Fruit fly (Drosophila melanogaster) whole organism, embryonic: Measurements from ENCODE around the gene Mtpalpha.
A peak's percentile ranks its signal among the peaks of the same experiment; 100 is the strongest.

Source experiments
- CG10321 ChIP-seq: fragments of 200-800 bp; sonication (Bioruptor generic); IDR thresholded peaks from 2 replicates; pipeline ENCODE4 v1.3.6; 2022; ENCODE audit warnings: missing biosample characterization, missing genetic modification characterization
- CG11456 ChIP-seq: fragments of 200-800 bp; sonication (Bioruptor generic); IDR thresholded peaks from 3 replicates; pipeline ENCODE4 v1.3.6; 2022; ENCODE audit warnings: missing biosample characterization, missing genetic modification characterization
- CG12071 ChIP-seq: fragments of 200-800 bp; sonication (Bioruptor generic); optimal IDR thresholded peaks from 3 replicates; lab custom pipeline; 2018; ENCODE audit warnings: missing biosample characterization, mild to moderate bottlenecking, missing genetic modification characterization
- CG12391 ChIP-seq: fragments of 200-800 bp; sonication (Bioruptor generic); optimal IDR thresholded peaks from 3 replicates; lab custom pipeline; 2018; ENCODE audit warnings: missing biosample characterization, mild to moderate bottlenecking, missing genetic modification characterization, moderate library complexity
- CG15011 ChIP-seq: fragments of 200-800 bp; sonication (Bioruptor generic); optimal IDR thresholded peaks from 3 replicates; lab custom pipeline; 2018; ENCODE audit warnings: missing biosample characterization, mild to moderate bottlenecking, missing genetic modification characterization
- CG1603 ChIP-seq: fragments of 200-800 bp; sonication (Bioruptor generic); optimal IDR thresholded peaks from 2 replicates; lab custom pipeline; 2019; ENCODE audit warnings: missing biosample characterization, mild to moderate bottlenecking, missing genetic modification characterization, moderate library complexity
- CG18619 ChIP-seq: fragments of 200-800 bp; sonication (Bioruptor generic); optimal IDR thresholded peaks from 3 replicates; lab custom pipeline; 2017; ENCODE audit warnings: missing biosample characterization, mild to moderate bottlenecking, missing genetic modification characterization
- CG3407 ChIP-seq: fragments of 200-800 bp; sonication (Bioruptor generic); optimal IDR thresholded peaks from 2 replicates; lab custom pipeline; 2018; ENCODE audit warnings: missing biosample characterization, mild to moderate bottlenecking, missing genetic modification characterization
- CG42726 ChIP-seq: fragments of 200-800 bp; sonication (Bioruptor generic); IDR thresholded peaks from 2 replicates; pipeline ENCODE4 v1.3.6; 2022; ENCODE audit warnings: missing biosample characterization, missing genetic modification characterization; ENCODE audit not compliant: partially characterized antibody
- CG4854 ChIP-seq: fragments of 200-800 bp; sonication (Bioruptor generic); optimal IDR thresholded peaks from 2 replicates; lab custom pipeline; 2016; ENCODE audit warnings: missing biosample characterization, missing genetic modification characterization, inconsistent platforms
- CG6813 ChIP-seq: fragments of 200-800 bp; sonication (Bioruptor generic); optimal IDR thresholded peaks from 2 replicates; lab custom pipeline; 2017; ENCODE audit warnings: missing biosample characterization, missing genetic modification characterization, mild to moderate bottlenecking, moderate library complexity, missing genetic modification reagents
- CG7839 ChIP-seq: fragments of 200-800 bp; sonication (Bioruptor generic); optimal IDR thresholded peaks from 3 replicates; lab custom pipeline; 2018; ENCODE audit warnings: missing biosample characterization, mild to moderate bottlenecking, missing genetic modification characterization, moderate library complexity
- CG8924 ChIP-seq: fragments of 200-800 bp; optimal IDR thresholded peaks from 3 replicates; lab custom pipeline; 2019; ENCODE audit warnings: missing biosample characterization, mild to moderate bottlenecking, missing genetic modification characterization, moderate library complexity
- CG9727 ChIP-seq: fragments of 200-800 bp; sonication (Bioruptor generic); optimal IDR thresholded peaks from 3 replicates; lab custom pipeline; 2017; ENCODE audit warnings: missing biosample characterization, mild to moderate bottlenecking, missing genetic modification characterization
- CG9817 ChIP-seq: fragments of 200-800 bp; sonication (Bioruptor generic); optimal IDR thresholded peaks from 2 replicates; lab custom pipeline; 2018; ENCODE audit warnings: missing biosample characterization, mild to moderate bottlenecking, missing genetic modification characterization, moderate library complexity
- Camta ChIP-seq: fragments of 200-800 bp; sonication (Bioruptor generic); optimal IDR thresholded peaks from 2 replicates; lab custom pipeline; 2016; ENCODE audit warnings: missing biosample characterization, missing genetic modification characterization
- Dek ChIP-seq: fragments of 200-800 bp; sonication (Bioruptor generic); optimal IDR thresholded peaks from 3 replicates; lab custom pipeline; 2019; ENCODE audit warnings: missing biosample characterization, mild to moderate bottlenecking, missing genetic modification characterization, moderate library complexity
- Dref ChIP-seq: fragments of 200-800 bp; sonication (Bioruptor generic); IDR thresholded peaks from 2 replicates; pipeline ENCODE4 v1.3.6; 2022; ENCODE audit warnings: missing biosample characterization, missing genetic modification characterization
- ERR ChIP-seq: fragments of 200-800 bp; sonication (Bioruptor generic); optimal IDR thresholded peaks from 2 replicates; lab custom pipeline; 2016; ENCODE audit warnings: missing biosample characterization, missing genetic modification characterization
- Gsc ChIP-seq: fragments of 200-800 bp; sonication (Bioruptor generic); IDR thresholded peaks from 2 replicates; pipeline ENCODE4 v1.3.6; 2022; ENCODE audit warnings: missing biosample characterization, missing genetic modification characterization
- Lpt ChIP-seq: fragments of >200 bp; optimal IDR thresholded peaks from 2 replicates; lab custom pipeline; 2018; ENCODE audit warnings: missing biosample characterization, missing genetic modification characterization
- Neu2 ChIP-seq: fragments of 200-800 bp; sonication (Bioruptor generic); optimal IDR thresholded peaks from 3 replicates; lab custom pipeline; 2016; ENCODE audit warnings: missing biosample characterization, missing genetic modification characterization, borderline replicate concordance
- Scr ChIP-seq: fragments of 200-800 bp; sonication (Bioruptor generic); IDR thresholded peaks from 2 replicates; pipeline ENCODE4 v1.3.6; 2022; ENCODE audit warnings: missing biosample characterization, missing genetic modification characterization; ENCODE audit not compliant: partially characterized antibody
- YL-1 ChIP-seq: fragments of 200-800 bp; sonication (Bioruptor generic); optimal IDR thresholded peaks from 3 replicates; lab custom pipeline; 2017; ENCODE audit warnings: missing biosample characterization, mild to moderate bottlenecking, missing genetic modification characterization
- ab ChIP-seq: fragments of 200-800 bp; sonication (Bioruptor generic); optimal IDR thresholded peaks from 2 replicates; lab custom pipeline; 2016; ENCODE audit warnings: missing biosample characterization, missing genetic modification characterization
- bowl ChIP-seq: fragments of 200-800 bp; sonication (Bioruptor generic); IDR thresholded peaks from 2 replicates; pipeline ENCODE4 v1.3.6; 2022; ENCODE audit warnings: missing biosample characterization, missing genetic modification characterization
- corto ChIP-seq: fragments of 200-800 bp; sonication (Bioruptor generic); optimal IDR thresholded peaks from 2 replicates; lab custom pipeline; 2016; ENCODE audit warnings: missing biosample characterization, mild to moderate bottlenecking, missing genetic modification characterization, moderate library complexity
- croc ChIP-seq: fragments of 200-800 bp; sonication (Bioruptor generic); conservative IDR thresholded peaks from 3 replicates; pipeline ENCODE4 v1.3.6; 2022; ENCODE audit warnings: missing biosample characterization, missing genetic modification characterization
- dmrt99B ChIP-seq: fragments of 200-800 bp; sonication (Bioruptor generic); optimal IDR thresholded peaks from 2 replicates; lab custom pipeline; 2018; ENCODE audit warnings: missing biosample characterization, mild to moderate bottlenecking, missing genetic modification characterization, moderate library complexity
- esg ChIP-seq: fragments of 200-800 bp; sonication (Bioruptor generic); conservative IDR thresholded peaks from 2 replicates; pipeline ENCODE4 v1.3.6; 2022; ENCODE audit warnings: missing biosample characterization, missing genetic modification characterization
- eve ChIP-seq, 2 experiments: fragments of >200 bp; optimal IDR thresholded peaks; 2 replicates each; lab custom pipeline; 2017; ENCODE audit warnings: missing biosample characterization in 2 of 2, missing genetic modification characterization in 2 of 2
- fd3F ChIP-seq: fragments of 200-800 bp; sonication (Bioruptor generic); optimal IDR thresholded peaks from 2 replicates; lab custom pipeline; 2018; ENCODE audit warnings: missing biosample characterization, mild to moderate bottlenecking, missing genetic modification characterization, moderate library complexity
- hb ChIP-seq: fragments of 200-800 bp; sonication (Bioruptor generic); IDR thresholded peaks from 3 replicates; pipeline ENCODE4 v1.3.6; 2022; ENCODE audit warnings: missing biosample characterization, missing genetic modification characterization; ENCODE audit not compliant: partially characterized antibody
- her ChIP-seq: fragments of 200-800 bp; sonication (Bioruptor generic); optimal IDR thresholded peaks from 2 replicates; lab custom pipeline; 2016; ENCODE audit warnings: missing biosample characterization, missing genetic modification characterization
- hkb ChIP-seq, 2 experiments: fragments of 200-800 bp in 1 of 2; fragments of >200 bp in 1 of 2; sonication (Bioruptor generic) in 1 of 2; IDR thresholded peaks in 1 of 2; optimal IDR thresholded peaks in 1 of 2; 2 replicates each; pipeline versions ENCODE4 v1.3.6 to Lab custom; 2017 to 2022; ENCODE audit warnings: missing biosample characterization in 1 of 2, missing genetic modification characterization in 1 of 2
- hth ChIP-seq: fragments of >200 bp; optimal IDR thresholded peaks from 2 replicates; lab custom pipeline; 2017; ENCODE audit warnings: inconsistent platforms
- kah ChIP-seq: fragments of 200-800 bp; sonication (Bioruptor generic); optimal IDR thresholded peaks from 2 replicates; lab custom pipeline; 2018; ENCODE audit warnings: missing biosample characterization, mild to moderate bottlenecking, missing genetic modification characterization
- lilli ChIP-seq: fragments of 200-800 bp; sonication (Bioruptor generic); optimal IDR thresholded peaks from 3 replicates; lab custom pipeline; 2016; ENCODE audit warnings: missing biosample characterization, missing genetic modification characterization
- lola ChIP-seq, 3 experiments: fragments of >200 bp in 2 of 3; fragments of 200-800 bp in 1 of 3; sonication (Bioruptor generic) in 1 of 3; optimal IDR thresholded peaks; 2 replicates each; lab custom pipeline; 2017 to 2019; ENCODE audit warnings: missing biosample characterization in 3 of 3, missing genetic modification characterization in 3 of 3, mild to moderate bottlenecking in 1 of 3, moderate library complexity in 1 of 3
- nerfin-1 ChIP-seq: fragments of 200-800 bp; sonication (Bioruptor generic); optimal IDR thresholded peaks from 3 replicates; lab custom pipeline; 2019; ENCODE audit warnings: missing biosample characterization, mild to moderate bottlenecking, missing genetic modification characterization, moderate library complexity
- nom ChIP-seq: fragments of 200-800 bp; sonication (Bioruptor generic); optimal IDR thresholded peaks from 2 replicates; lab custom pipeline; 2017; ENCODE audit warnings: missing biosample characterization, missing genetic modification characterization, mild to moderate bottlenecking, moderate library complexity, missing genetic modification reagents
- sisA ChIP-seq: fragments of 200-800 bp; sonication (Bioruptor generic); IDR thresholded peaks from 2 replicates; pipeline ENCODE4 v1.3.6; 2022; ENCODE audit warnings: missing biosample characterization, missing genetic modification characterization
- toy ChIP-seq: fragments of 200-800 bp; sonication (Bioruptor generic); IDR thresholded peaks from 2 replicates; pipeline ENCODE4 v1.3.6; 2022; ENCODE audit warnings: missing biosample characterization, missing genetic modification characterization
- trh ChIP-seq: fragments of 200-800 bp; sonication (Bioruptor generic); optimal IDR thresholded peaks from 2 replicates; lab custom pipeline; 2016; ENCODE audit warnings: missing biosample characterization, missing genetic modification characterization
- unpg ChIP-seq: fragments of 200-800 bp; sonication (Bioruptor generic); optimal IDR thresholded peaks from 3 replicates; lab custom pipeline; 2018; ENCODE audit warnings: missing biosample characterization, mild to moderate bottlenecking, missing genetic modification characterization, moderate library complexity
- wdn ChIP-seq: fragments of 200-800 bp; sonication (Bioruptor generic); IDR thresholded peaks from 2 replicates; pipeline ENCODE4 v1.3.6; 2022; ENCODE audit warnings: missing biosample characterization, missing genetic modification characterization
- yki ChIP-seq: fragments of >200 bp; optimal IDR thresholded peaks from 3 replicates; lab custom pipeline; 2018
- zfh1 ChIP-seq: fragments of 200-800 bp; sonication (Bioruptor generic); IDR thresholded peaks from 3 replicates; pipeline ENCODE4 v1.3.6; 2022; ENCODE audit warnings: missing biosample characterization, missing genetic modification characterization

The Mtpalpha gene

dm6 chr2L:9568360-9569088, 8.0 kb downstream of the Mtpalpha start, which contains the start of gene brwl (continued):
- TF ChIP-seq fd3F (GFP tag; lab: Kevin White, UChicago): peak; percentile 98
- TF ChIP-seq CG12071: peak; percentile 97
- TF ChIP-seq kah (GFP tag; lab: Kevin White, UChicago): peak; percentile 95
- TF ChIP-seq Lpt (GFP tag; lab: Kevin White, UChicago): no peak
- TF ChIP-seq dmrt99B (tag; lab: Kevin White, UChicago): peak; percentile 99
- peak; percentile 98 for TF ChIP-seq CG4854 (GFP tag; lab: Kevin White, UChicago)
- TF ChIP-seq Gsc (GFP tag; lab: Robert Waterston, UW): peak; percentile 95
- peak in 1 of 3 experiments; percentile 99 for TF ChIP-seq lola (GFP tag; optimal IDR thresholded peaks at IDR 0.05; lab: Kevin White, UChicago)
- peak; percentile 93 for TF ChIP-seq Neu2 (GFP tag; lab: Kevin White, UChicago)
- TF ChIP-seq croc: peak; percentile 98
- peak; percentile 99 for TF ChIP-seq sisA (GFP tag; lab: Robert Waterston, UW)
- TF ChIP-seq CG9817 (tag; lab: Kevin White, UChicago): peak; percentile 98
- peak; percentile 97 for TF ChIP-seq trh (GFP tag; lab: Kevin White, UChicago)
- TF ChIP-seq CG1603 (tag; lab: Kevin White, UChicago): peak; percentile 98
- TF ChIP-seq zfh1: peak; percentile 98
- no peak for TF ChIP-seq hkb (optimal IDR thresholded peaks at IDR 0.05; lab: Kevin White, UChicago)
- TF ChIP-seq hkb (GFP tag; IDR thresholded peaks at IDR 0.05; lab: Robert Waterston, UW): peak; percentile 99
- peak; percentile 98 for TF ChIP-seq esg (GFP tag; lab: Robert Waterston, UW)
- peak; percentile 97 for TF ChIP-seq nerfin-1 (tag; lab: Kevin White, UChicago)
- peak; percentile 94 for TF ChIP-seq toy
- TF ChIP-seq CG9727 (GFP tag; lab: Kevin White, UChicago): peak; percentile 100
- no peak; the same call in 1 of the 2 replicates for TF ChIP-seq Scr (GFP tag; lab: Robert Waterston, UW)
- TF ChIP-seq bowl (GFP tag; lab: Robert Waterston, UW): peak; percentile 94
- peak; percentile 99 for TF ChIP-seq unpg (GFP tag; lab: Kevin White, UChicago)
- TF ChIP-seq CG12391: peak; percentile 99
- TF ChIP-seq eve (GFP tag; optimal IDR thresholded peaks at IDR 0.05; lab: Kevin White, UChicago): peak; percentile 94 to 99
- peak; percentile 96 for TF ChIP-seq ERR (GFP tag; lab: Kevin White, UChicago)
- peak; percentile 93 for TF ChIP-seq her
- TF ChIP-seq hb: no peak
- TF ChIP-seq CG8924 (tag; lab: Kevin White, UChicago): peak; percentile 99
- TF ChIP-seq Camta (GFP tag; lab: Kevin White, UChicago): peak; percentile 99
- peak; percentile 97 for TF ChIP-seq CG3407 (GFP tag; lab: Kevin White, UChicago)
- peak; percentile 97 for TF ChIP-seq CG11456 (GFP tag; lab: Robert Waterston, UW)
- TF ChIP-seq hth: no peak
- peak; percentile 94 for TF ChIP-seq corto (GFP tag; lab: Kevin White, UChicago)
- peak; percentile 98 for TF ChIP-seq Dek (tag; lab: Kevin White, UChicago)
- peak; percentile 91 for TF ChIP-seq ab (GFP tag; lab: Kevin White, UChicago)
- peak; percentile 95 for TF ChIP-seq wdn (GFP tag; lab: Robert Waterston, UW)
- TF ChIP-seq YL-1 (GFP tag; lab: Kevin White, UChicago): peak; percentile 89
- peak; percentile 93 for TF ChIP-seq nom
- TF ChIP-seq CG7839 (tag; lab: Kevin White, UChicago): peak; percentile 99
- no peak for TF ChIP-seq CG42726
- TF ChIP-seq CG15011 (GFP tag; lab: Kevin White, UChicago): peak; percentile 98
- TF ChIP-seq CG10321 (GFP tag; lab: Robert Waterston, UW): peak; percentile 84
- peak; percentile 13 for TF ChIP-seq yki (lab: Kevin White, UChicago)
- TF ChIP-seq Dref (GFP tag; lab: Robert Waterston, UW): 0 out of 2 replicates have a peak, but pooled peaks have one; percentile 26
- peak; percentile 98 for TF ChIP-seq CG18619 (GFP tag; lab: Kevin White, UChicago)
- TF ChIP-seq CG6813 (GFP tag; lab: Kevin White, UChicago): peak; percentile 99
- peak; percentile 99 for TF ChIP-seq lilli
